Fruit fly (Drosophila melanogaster): ENCODE measurements around the gene PIG-F.

PIG-F gene

DNA sequence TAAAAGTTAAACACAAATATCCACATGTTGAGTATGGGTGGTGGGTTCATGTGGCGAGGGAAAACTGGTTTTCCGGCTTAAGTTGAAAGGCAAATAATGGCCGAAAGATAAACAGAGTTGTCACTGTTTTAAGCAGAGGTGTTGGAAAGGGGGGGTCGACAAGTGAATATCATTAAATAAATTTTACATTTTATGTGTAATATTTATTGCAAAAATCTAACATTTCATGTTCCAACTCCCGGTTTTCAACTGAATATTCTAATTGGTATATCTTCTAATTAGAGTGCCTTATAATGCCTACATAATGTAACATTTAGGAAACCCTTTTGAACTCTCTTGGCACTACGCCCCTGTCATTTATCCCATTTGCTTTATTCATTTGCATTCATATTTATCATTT lies 43.7 kb downstream of the PIG-F start (continued):
- TF ChIP-seq Dfd (GFP tag; optimal IDR thresholded peaks at IDR 0.05) (no peak), Ada2b (GFP tag; IDR thresholded peaks at IDR 0.05) (peak; percentile 46; the same call in 1 of the 2 replicates), CG6791 (GFP tag; IDR thresholded peaks at IDR 0.05; ENCODE audit: partially characterized antibody) (no peak), CG4424 (GFP tag; optimal IDR thresholded peaks at IDR 0.05) (peak; percentile 55), Sox100B (GFP tag; optimal IDR thresholded peaks at IDR 0.05) (peak; percentile 79), Xbp1 (GFP tag; optimal IDR thresholded peaks at IDR 0.05) (peak; percentile 27), Awh (GFP tag; IDR thresholded peaks at IDR 0.05) (peak; percentile 52; the same call in 1 of the 2 replicates), ase (GFP tag; IDR thresholded peaks at IDR 0.05) (no peak), Elba2 (GFP tag; optimal IDR thresholded peaks at IDR 0.05) (no peak), Aef1 (GFP tag; IDR thresholded peaks at IDR 0.05) (0 out of 3 replicates have a peak, but pooled peaks have one; percentile 12), jigr1 (GFP tag; IDR thresholded peaks at IDR 0.05) (no peak), Trl (optimal IDR thresholded peaks at IDR 0.05) (no peak), Trl (GFP tag; optimal IDR thresholded peaks at IDR 0.05) (peak; percentile 5), CG8765 (GFP tag; IDR thresholded peaks at IDR 0.05) (peak; percentile 70; the same call in 1 of the 2 replicates), CG6175 (GFP tag; IDR thresholded peaks at IDR 0.05) (no peak), Vsx1 (GFP tag; optimal IDR thresholded peaks at IDR 0.05) (peak; percentile 32), CG16779 (GFP tag; IDR thresholded peaks at IDR 0.05) (no peak), CG17802 (tag; optimal IDR thresholded peaks at IDR 0.05) (no peak), CHES-1-like (GFP tag; optimal IDR thresholded peaks at IDR 0.05) (no peak), hb (GFP tag; IDR thresholded peaks at IDR 0.05; ENCODE audit: partially characterized antibody) (no peak), CG34224 (GFP tag; IDR thresholded peaks at IDR 0.05; ENCODE audit: partially characterized antibody) (no peak), Spps (tag; optimal IDR thresholded peaks at IDR 0.05) (peak; percentile 30), aop (GFP tag; IDR thresholded peaks at IDR 0.05) (0 out of 2 replicates have a peak, but pooled peaks have one; percentile 31), Optix (GFP tag; IDR thresholded peaks at IDR 0.05) (no peak), lola (GFP tag; optimal IDR thresholded peaks at IDR 0.05) (peak in 1 of 3 experiments; percentile 67), chif (GFP tag; optimal IDR thresholded peaks at IDR 0.05) (peak in 1 of 2 experiments; percentile 23), CG10979 (tag; optimal IDR thresholded peaks at IDR 0.05) (peak; percentile 68), CG6813 (GFP tag; optimal IDR thresholded peaks at IDR 0.05) (peak; percentile 55), unc-4 (GFP tag; IDR thresholded peaks at IDR 0.05; ENCODE audit: partially characterized antibody) (no peak), knrl (GFP tag; IDR thresholded peaks at IDR 0.05; ENCODE audit: partially characterized antibody) (no peak), otp (GFP tag; IDR thresholded peaks at IDR 0.05) (no peak), danr (GFP tag; IDR thresholded peaks at IDR 0.05) (no peak), Hmx (GFP tag; optimal IDR thresholded peaks at IDR 0.05) (no peak), gro (GFP tag; optimal IDR thresholded peaks at IDR 0.05) (no peak), CG12071 (GFP tag; optimal IDR thresholded peaks at IDR 0.05) (no peak), CG32772 (GFP tag; IDR thresholded peaks at IDR 0.05) (peak; percentile 22; the same call in 1 of the 2 replicates), fu2 (GFP tag; optimal IDR thresholded peaks at IDR 0.05) (no peak), ara (GFP tag; IDR thresholded peaks at IDR 0.05) (peak; percentile 32; the same call in 1 of the 2 replicates), Lhr (GFP tag; optimal IDR thresholded peaks at IDR 0.05) (peak; percentile 21), stwl (tag; optimal IDR thresholded peaks at IDR 0.05) (no peak), CG9932 (GFP tag; IDR thresholded peaks at IDR 0.05) (no peak), HLH4C (GFP tag; IDR thresholded peaks at IDR 0.05; ENCODE audit: partially characterized antibody) (no peak), Myb (GFP tag; optimal IDR thresholded peaks at IDR 0.05) (no peak), corto (GFP tag; optimal IDR thresholded peaks at IDR 0.05) (no peak), CG7372 (GFP tag; IDR thresholded peaks at IDR 0.05) (peak; percentile 65), CG30020 (tag; optimal IDR thresholded peaks at IDR 0.05) (peak; percentile 13), Oaz (GFP tag; IDR thresholded peaks at IDR 0.05) (no peak), Hand (GFP tag; optimal IDR thresholded peaks at IDR 0.05) (no peak), Side (GFP tag; optimal IDR thresholded peaks at IDR 0.05) (no peak), sob (GFP tag; IDR thresholded peaks at IDR 0.05) (no peak), amos (GFP tag; IDR thresholded peaks at IDR 0.05; ENCODE audit: partially characterized antibody) (no peak)

Data from whole organism, embryonic.